Fruit fly (Drosophila melanogaster) whole organism, pupa: ENCODE data around the gene Ccz1.

Experiments used
- CG10348 ChIP-seq: fragments of 200-800 bp; sonication (Bioruptor generic); IDR thresholded peaks from 2 replicates; pipeline ENCODE4 v1.3.6; 2022; ENCODE audit warnings: missing biosample characterization, missing genetic modification characterization
- CG14655 ChIP-seq: fragments of 200-800 bp; sonication (Bioruptor generic); optimal IDR thresholded peaks from 3 replicates; lab custom pipeline; 2017; ENCODE audit warnings: mild to moderate bottlenecking, missing biosample characterization, missing genetic modification reagents, missing genetic modification characterization
- CG15710 ChIP-seq: fragments of 200-800 bp; sonication (Bioruptor generic); optimal IDR thresholded peaks from 2 replicates; lab custom pipeline; 2018; ENCODE audit warnings: missing biosample characterization, mild to moderate bottlenecking, missing genetic modification characterization, moderate library complexity
- CG32121 ChIP-seq: fragments of 200-800 bp; sonication (Bioruptor generic); IDR thresholded peaks from 2 replicates; pipeline ENCODE4 v1.3.6; 2022; ENCODE audit warnings: missing biosample characterization, missing genetic modification characterization
- CG8301 ChIP-seq: fragments of 200-800 bp; sonication (Bioruptor generic); optimal IDR thresholded peaks from 2 replicates; lab custom pipeline; 2018; ENCODE audit warnings: missing biosample characterization, mild to moderate bottlenecking, missing genetic modification characterization
- CG9948 ChIP-seq: fragments of 200-800 bp; sonication (Bioruptor generic); optimal IDR thresholded peaks from 2 replicates; lab custom pipeline; 2018; ENCODE audit warnings: missing biosample characterization, mild to moderate bottlenecking, missing genetic modification characterization, moderate library complexity
- Pif1A ChIP-seq: fragments of 200-800 bp; sonication (Bioruptor generic); optimal IDR thresholded peaks from 3 replicates; lab custom pipeline; 2016; ENCODE audit warnings: missing biosample characterization, missing genetic modification characterization

DNA sequence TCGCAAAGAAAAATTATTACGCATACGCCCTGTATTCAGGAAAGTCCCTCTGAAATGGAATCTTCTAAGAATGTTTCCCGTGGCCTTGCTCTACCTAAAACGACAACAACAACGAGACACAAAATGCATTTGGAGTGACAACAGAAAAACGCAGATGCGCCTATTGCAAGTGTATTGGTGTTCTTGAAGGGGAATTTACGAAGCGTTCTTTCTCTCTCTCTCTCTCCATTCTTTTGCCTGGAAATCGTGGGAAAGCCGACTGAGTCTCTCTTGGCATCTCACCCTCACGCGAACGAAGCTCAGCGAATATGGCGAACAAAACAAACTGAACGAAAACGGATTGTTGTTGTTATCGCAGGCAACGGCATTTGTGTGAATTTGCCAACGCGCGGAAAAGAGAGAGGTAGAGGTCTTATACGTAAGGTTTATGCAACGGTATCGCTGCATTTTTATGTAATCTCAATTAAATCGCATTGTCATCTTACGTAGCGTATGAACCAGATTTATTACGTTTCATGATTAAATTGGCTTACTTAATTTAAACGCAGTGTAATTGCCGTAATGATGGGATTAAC is 27.3 kb upstream of the Ccz1 start:
- no peak for TF ChIP-seq CG32121 (GFP tag; lab: Robert Waterston, UW)
- no peak for TF ChIP-seq CG14655 (GFP tag; lab: Kevin White, UChicago)
- no peak for TF ChIP-seq CG10348 (GFP tag; lab: Robert Waterston, UW)
- TF ChIP-seq Pif1A (GFP tag; lab: Kevin White, UChicago), result no peak
- TF ChIP-seq CG8301 (tag; lab: Kevin White, UChicago), result no peak
- no peak for TF ChIP-seq CG15710 (tag; lab: Kevin White, UChicago)
- no peak for TF ChIP-seq CG9948 (tag; lab: Kevin White, UChicago)
